Fruit fly (Drosophila melanogaster): ENCODE measurements around the gene CG31730.
A peak's percentile ranks its signal among the peaks of the same experiment; 100 is the strongest.

CG31730 gene

dm6 chr2L:13290276-13291065, 30.9 kb upstream of the CG31730 start (continued):
- TF ChIP-seq CG34224 (GFP tag; IDR thresholded peaks at IDR 0.05; ENCODE audit: partially characterized antibody) (peak; percentile 66), Dad (GFP tag; optimal IDR thresholded peaks at IDR 0.05) (peak; percentile 39), Dp (GFP tag; optimal IDR thresholded peaks at IDR 0.05) (peak; percentile 13), ase (GFP tag; IDR thresholded peaks at IDR 0.05) (no peak), fd64A (GFP tag; optimal IDR thresholded peaks at IDR 0.05) (peak; percentile 87), Sin3A (optimal IDR thresholded peaks at IDR 0.05) (no peak), cg (GFP tag; optimal IDR thresholded peaks at IDR 0.05) (no peak), Ada2b (GFP tag; IDR thresholded peaks at IDR 0.05) (no peak), cas (GFP tag; IDR thresholded peaks at IDR 0.05) (no peak), CG12769 (tag; optimal IDR thresholded peaks at IDR 0.05) (peak; percentile 91), ara (GFP tag; IDR thresholded peaks at IDR 0.05) (peak; percentile 65; the same call in 1 of the 2 replicates), gce (GFP tag; IDR thresholded peaks at IDR 0.05) (no peak), sd (tag; optimal IDR thresholded peaks at IDR 0.05) (peak; percentile 97), CG14050 (GFP tag; IDR thresholded peaks at IDR 0.05) (peak; percentile 37; the same call in 1 of the 3 replicates), CTCF (GFP tag; optimal IDR thresholded peaks at IDR 0.05) (peak; percentile 61), grn (GFP tag; optimal IDR thresholded peaks at IDR 0.05) (peak; percentile 60), az2 (GFP tag; optimal IDR thresholded peaks at IDR 0.05) (no peak), Tbp (GFP tag; optimal IDR thresholded peaks at IDR 0.05) (no peak), Aef1 (GFP tag; IDR thresholded peaks at IDR 0.05) (no peak), fu2 (GFP tag; optimal IDR thresholded peaks at IDR 0.05) (no peak), Ets97D (GFP tag; optimal IDR thresholded peaks at IDR 0.05) (no peak), CG8359 (GFP tag; optimal IDR thresholded peaks at IDR 0.05; ENCODE audit: borderline replicate concordance) (peak; percentile 37), Abd-B (GFP tag; optimal IDR thresholded peaks at IDR 0.05) (no peak), CG7745 (tag; optimal IDR thresholded peaks at IDR 0.05) (no peak), pros (GFP tag; optimal IDR thresholded peaks at IDR 0.05) (no peak), CG15479 (GFP tag; optimal IDR thresholded peaks at IDR 0.05) (no peak), Lim3 (GFP tag; IDR thresholded peaks at IDR 0.05) (no peak; the same call in 1 of the 2 replicates), ab (GFP tag; optimal IDR thresholded peaks at IDR 0.05) (no peak), CG33213 (GFP tag; optimal IDR thresholded peaks at IDR 0.05) (peak; percentile 74), CG1233 (GFP tag; optimal IDR thresholded peaks at IDR 0.05) (peak; percentile 82), BEAF-32 (GFP tag; optimal IDR thresholded peaks at IDR 0.05) (no peak), repo (GFP tag; optimal IDR thresholded peaks at IDR 0.05) (peak; percentile 34), CG10431 (GFP tag; optimal IDR thresholded peaks at IDR 0.05) (peak; percentile 90), Mrtf (GFP tag; IDR thresholded peaks at IDR 0.05) (no peak), CG14667 (GFP tag; IDR thresholded peaks at IDR 0.05) (no peak), CG32767 (GFP tag; IDR thresholded peaks at IDR 0.05) (no peak), ranshi (GFP tag; IDR thresholded peaks at IDR 0.05) (peak; percentile 60; the same call in 1 of the 2 replicates), CG3281 (GFP tag; optimal IDR thresholded peaks at IDR 0.05) (peak; percentile 90), CG14441 (GFP tag; IDR thresholded peaks at IDR 0.05) (peak; percentile 10; the same call in 1 of the 2 replicates), bsh (GFP tag; optimal IDR thresholded peaks at IDR 0.05) (peak in 1 of 2 experiments; percentile 82), fd96Cb (tag; optimal IDR thresholded peaks at IDR 0.05) (peak; percentile 29), CG12942 (GFP tag; optimal IDR thresholded peaks at IDR 0.05) (no peak), CG7987 (GFP tag; optimal IDR thresholded peaks at IDR 0.05) (peak; percentile 95), D19B (GFP tag; optimal IDR thresholded peaks at IDR 0.05) (peak; percentile 85), Rfx (GFP tag; IDR thresholded peaks at IDR 0.05) (peak; percentile 69), aop (GFP tag; IDR thresholded peaks at IDR 0.05) (no peak), CG2875 (GFP tag; optimal IDR thresholded peaks at IDR 0.05) (peak; percentile 82), jigr1 (GFP tag; IDR thresholded peaks at IDR 0.05) (no peak), cad (GFP tag; optimal IDR thresholded peaks at IDR 0.05) (no peak), CG11723 (GFP tag; optimal IDR thresholded peaks at IDR 0.05) (peak; percentile 72), PHDP (tag; optimal IDR thresholded peaks at IDR 0.05) (peak; percentile 94)

Measured in whole organism, embryonic.